Worm (Caenorhabditis elegans): Measurements from ENCODE around the gene Y55F3C.9.

DNA sequence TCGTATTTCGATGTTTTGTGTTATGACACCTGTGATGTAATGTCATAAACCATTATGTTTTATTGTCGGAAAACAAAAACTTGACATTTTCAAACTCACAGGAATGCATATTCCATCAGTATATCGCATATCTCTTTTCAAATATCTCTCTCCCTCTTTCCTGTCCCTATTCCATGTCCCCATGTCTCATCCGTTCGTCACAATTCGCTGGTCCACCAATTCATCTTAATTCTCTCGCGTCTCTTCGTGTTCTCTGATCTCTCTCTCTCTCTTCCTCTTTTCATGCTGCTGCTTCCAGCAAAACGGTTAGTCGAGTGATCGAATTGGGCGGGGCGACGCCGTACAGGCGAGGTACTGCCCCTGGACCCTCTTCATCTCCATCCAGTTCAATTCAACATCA lies 13.8 kb upstream of the Y55F3C.9 start:
- TF ChIP-seq hlh-6 (tag; optimal IDR thresholded peaks at IDR 0.05): no peak
- no peak for TF ChIP-seq dmd-4 (tag; optimal IDR thresholded peaks at IDR 0.05; ENCODE audit: borderline replicate concordance)
- TF ChIP-seq pha-4 (tag; optimal IDR thresholded peaks at IDR 0.05): no peak
- no peak for TF ChIP-seq tbx-2 (tag; optimal IDR thresholded peaks at IDR 0.05)
- TF ChIP-seq ama-1 (optimal IDR thresholded peaks at IDR 0.05): no peak
- TF ChIP-seq nhr-11 (tag; optimal IDR thresholded peaks at IDR 0.05): no peak
- TF ChIP-seq ceh-48 (tag; optimal IDR thresholded peaks at IDR 0.05): no peak
